Worm (Caenorhabditis elegans): ENCODE data around the gene Y41C4A.12.

Gene Y41C4A.12

DNA sequence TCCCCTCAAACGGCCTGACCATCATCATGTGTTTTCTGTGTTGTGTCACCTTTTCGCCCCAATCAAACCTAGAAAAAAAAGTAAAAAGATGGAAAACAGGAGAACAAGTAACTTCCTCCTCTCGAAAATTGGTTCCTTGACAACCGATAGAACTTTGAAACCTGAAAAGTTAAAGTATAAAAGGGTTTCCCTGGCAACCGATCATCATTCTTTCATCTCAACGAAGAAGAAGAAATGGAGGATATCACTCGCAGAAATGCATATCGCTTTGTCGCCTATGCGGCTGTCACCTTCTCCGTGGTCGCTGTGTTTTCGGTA, 22.8 kb downstream of the Y41C4A.12 start, which contains the start of gene col-95:
Gene col-95 (plus strand): TSS at position 219 of the 318 bp plus-strand sequence.
- TF ChIP-seq ceh-13 (GFP tag; optimal IDR thresholded peaks at IDR 0.05), result no peak
- no peak for TF ChIP-seq aly-1 (tag; optimal IDR thresholded peaks at IDR 0.05)
- no peak for TF ChIP-seq scrt-1 (GFP tag; IDR thresholded peaks at IDR 0.05)
- no peak for TF ChIP-seq hmg-4 (GFP tag; optimal IDR thresholded peaks at IDR 0.05)
- no peak for TF ChIP-seq pes-1 (GFP tag; IDR thresholded peaks at IDR 0.05)
- TF ChIP-seq hmbx-1 (tag; optimal IDR thresholded peaks at IDR 0.05), result no peak

DNA sequence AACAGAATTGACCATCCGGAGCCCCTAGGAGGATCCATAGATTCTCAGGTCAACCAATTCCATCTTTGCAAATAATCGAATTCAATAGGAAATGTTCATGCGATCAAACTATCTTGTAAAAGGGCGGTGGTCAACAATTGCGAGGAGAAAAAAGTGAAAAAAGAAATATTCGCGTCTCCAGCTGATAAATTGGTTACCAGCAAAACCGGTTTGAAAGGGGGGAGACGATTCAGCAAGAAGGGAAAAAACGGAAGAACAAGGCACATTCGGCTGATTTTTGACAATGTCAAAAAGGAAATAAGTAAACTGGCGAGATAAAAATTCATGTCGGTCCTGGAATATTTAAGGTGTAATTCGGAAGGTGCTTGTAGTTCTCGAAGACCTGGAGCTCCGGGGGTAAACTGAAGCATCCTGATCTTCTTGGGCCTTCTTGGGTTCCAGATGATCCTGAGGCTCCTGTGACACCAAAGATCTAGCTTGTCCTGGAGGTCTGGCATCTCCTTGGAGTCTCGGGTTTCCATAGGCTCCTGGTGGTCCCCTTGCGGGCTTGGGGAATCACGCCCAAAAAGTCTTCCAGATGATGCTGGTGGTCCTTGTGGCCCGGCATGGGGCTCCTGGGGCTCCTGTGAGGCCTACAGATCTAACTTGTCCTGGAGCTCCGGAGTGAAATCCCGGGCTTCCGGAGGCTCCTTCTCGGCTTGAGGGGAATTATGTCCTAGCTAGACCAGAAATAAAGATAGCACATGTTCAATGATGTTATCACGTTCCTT, 23.3 kb downstream of the Y41C4A.12 start:
- TF ChIP-seq B0310.2 (tag; optimal IDR thresholded peaks at IDR 0.05) (no peak), tbx-37 (GFP tag; conservative IDR thresholded peaks at IDR 0.05) (no peak), hmg-4 (GFP tag; optimal IDR thresholded peaks at IDR 0.05) (no peak), aly-1 (tag; optimal IDR thresholded peaks at IDR 0.05) (no peak), ceh-13 (GFP tag; optimal IDR thresholded peaks at IDR 0.05) (no peak), scrt-1 (GFP tag; IDR thresholded peaks at IDR 0.05) (no peak), pes-1 (GFP tag; IDR thresholded peaks at IDR 0.05) (no peak), ets-7 (tag; optimal IDR thresholded peaks at IDR 0.05) (no peak), flt-1 (GFP tag; IDR thresholded peaks at IDR 0.05) (no peak)

DNA sequence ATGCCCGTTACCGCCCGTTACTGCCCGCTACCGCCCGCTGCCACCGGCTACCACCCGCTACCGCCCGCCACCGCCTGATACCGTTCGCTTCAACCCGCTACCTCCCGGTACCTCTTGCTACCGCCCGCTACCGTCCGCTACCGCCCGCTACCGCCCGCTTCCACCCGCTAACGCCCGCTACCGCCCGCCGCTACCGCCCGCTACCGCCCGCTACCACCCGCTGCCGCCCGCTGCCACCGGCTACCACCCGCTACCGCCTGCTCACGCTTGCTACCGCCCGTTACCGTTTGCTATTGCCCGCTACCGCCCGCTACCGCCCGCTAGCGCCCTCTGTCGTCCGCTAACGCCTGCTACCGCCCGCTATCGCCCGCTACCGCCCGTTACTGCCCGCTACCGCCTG, 24.6 kb downstream of the Y41C4A.12 start:
- TF ChIP-seq B0310.2 (tag; optimal IDR thresholded peaks at IDR 0.05) (peak; percentile 13), tbx-11 (GFP tag; IDR thresholded peaks at IDR 0.05) (0 out of 2 replicates have a peak, but pooled peaks have one; percentile 16), pes-1 (GFP tag; IDR thresholded peaks at IDR 0.05) (no peak), tbx-37 (GFP tag; conservative IDR thresholded peaks at IDR 0.05) (no peak)

DNA sequence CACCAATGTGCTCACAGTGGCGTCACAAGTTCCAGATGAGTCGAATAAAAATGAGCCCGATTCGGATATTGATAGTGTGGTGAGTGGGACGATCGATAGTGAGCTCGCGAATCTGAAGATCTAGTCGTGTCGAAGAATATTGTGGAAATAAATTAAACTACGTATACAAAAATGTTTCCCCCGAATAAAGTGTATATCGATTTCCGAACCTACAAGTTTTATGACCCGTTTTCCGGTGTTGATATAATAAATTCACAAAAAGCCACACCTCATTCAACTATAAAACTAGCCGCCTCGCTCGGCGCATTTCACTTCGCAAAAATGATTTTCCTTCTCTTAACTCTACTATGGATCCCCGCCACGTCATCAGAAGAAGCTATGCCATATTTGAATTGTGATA, 26.5 kb downstream of the Y41C4A.12 start, which contains the start of gene pqn-84:
Gene pqn-84 (plus strand): TSS at position 301 of the 400 bp plus-strand sequence.
- TF ChIP-seq ceh-36 (tag; optimal IDR thresholded peaks at IDR 0.05) (no peak), flt-1 (GFP tag; IDR thresholded peaks at IDR 0.05) (no peak), tbx-11 (GFP tag; IDR thresholded peaks at IDR 0.05) (no peak), tbx-37 (GFP tag; conservative IDR thresholded peaks at IDR 0.05) (no peak), tra-4 (tag; optimal IDR thresholded peaks at IDR 0.05) (no peak), F13C5.2 (tag; optimal IDR thresholded peaks at IDR 0.05) (no peak), sea-1 (GFP tag; conservative IDR thresholded peaks at IDR 0.05) (no peak), B0310.2 (tag; optimal IDR thresholded peaks at IDR 0.05) (no peak), scrt-1 (GFP tag; IDR thresholded peaks at IDR 0.05) (no peak), ceh-13 (GFP tag; optimal IDR thresholded peaks at IDR 0.05) (no peak), aly-1 (tag; optimal IDR thresholded peaks at IDR 0.05) (no peak), pes-1 (GFP tag; IDR thresholded peaks at IDR 0.05) (no peak)

DNA sequence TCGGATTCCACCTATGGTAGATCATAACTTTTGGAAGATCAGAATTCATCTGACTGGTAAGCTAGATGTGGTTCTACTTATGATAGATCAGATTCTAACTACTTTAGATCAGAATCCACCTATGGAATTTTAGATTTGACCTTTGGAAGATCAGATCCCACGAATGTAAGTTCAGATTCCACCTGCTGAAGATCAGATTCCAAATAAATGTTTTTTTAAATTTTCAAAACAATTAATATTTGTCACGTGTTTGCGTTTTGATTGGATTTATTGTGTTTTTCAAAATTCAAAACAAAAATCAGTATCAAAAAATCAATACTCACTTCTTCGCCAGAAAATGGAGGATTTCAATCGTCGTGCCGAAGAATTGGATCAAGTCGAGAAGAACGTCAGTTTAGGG, 27.9 kb downstream of the Y41C4A.12 start, which contains the start of gene Y41C4A.7:
Gene Y41C4A.7 (plus strand): TSS at position 301 of the 400 bp plus-strand sequence.
- no peak for TF ChIP-seq tbx-11 (GFP tag; IDR thresholded peaks at IDR 0.05)
- TF ChIP-seq tbx-37 (GFP tag; conservative IDR thresholded peaks at IDR 0.05), result no peak
- no peak for TF ChIP-seq aly-1 (tag; optimal IDR thresholded peaks at IDR 0.05)
- no peak for TF ChIP-seq ceh-36 (tag; optimal IDR thresholded peaks at IDR 0.05)
- no peak for TF ChIP-seq hmg-4 (GFP tag; optimal IDR thresholded peaks at IDR 0.05)
- TF ChIP-seq pes-1 (GFP tag; IDR thresholded peaks at IDR 0.05), result no peak
- TF ChIP-seq flt-1 (GFP tag; IDR thresholded peaks at IDR 0.05), result no peak
- no peak for TF ChIP-seq ets-7 (tag; optimal IDR thresholded peaks at IDR 0.05)
- TF ChIP-seq ceh-13 (GFP tag; optimal IDR thresholded peaks at IDR 0.05), result no peak
- no peak for TF ChIP-seq F13C5.2 (tag; optimal IDR thresholded peaks at IDR 0.05)

DNA sequence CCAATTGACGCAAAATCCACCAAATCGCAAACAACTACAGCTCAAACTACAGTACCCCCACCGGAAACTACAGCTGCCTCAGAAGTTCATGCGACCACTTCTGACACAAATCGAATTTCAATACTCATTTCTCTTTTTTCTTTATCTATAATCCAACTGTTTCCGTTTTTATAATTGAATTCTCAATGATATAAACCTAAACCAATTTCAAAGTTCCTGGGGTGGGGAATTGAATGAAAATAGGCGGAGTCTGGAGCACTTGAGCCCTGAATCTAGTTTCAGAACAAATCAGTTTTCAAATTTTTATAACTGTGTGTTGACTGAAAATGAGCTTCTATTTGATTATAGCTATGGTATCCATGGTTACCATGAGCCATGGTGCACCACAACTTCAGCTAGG, 30.2 kb downstream of the Y41C4A.12 start, which contains the start of gene Y41C4A.6:
Gene Y41C4A.6 (plus strand): TSS at position 301 of the 400 bp plus-strand sequence.
- no peak for TF ChIP-seq hnd-1 (tag; optimal IDR thresholded peaks at IDR 0.05)
- TF ChIP-seq tra-4 (tag; optimal IDR thresholded peaks at IDR 0.05), result no peak
- no peak for TF ChIP-seq F13C5.2 (tag; optimal IDR thresholded peaks at IDR 0.05)
- TF ChIP-seq hmg-4 (GFP tag; optimal IDR thresholded peaks at IDR 0.05), result no peak
- no peak for TF ChIP-seq B0310.2 (tag; optimal IDR thresholded peaks at IDR 0.05)
- TF ChIP-seq ceh-36 (tag; optimal IDR thresholded peaks at IDR 0.05), result no peak
- TF ChIP-seq sea-1 (GFP tag; conservative IDR thresholded peaks at IDR 0.05), result no peak
- no peak for TF ChIP-seq aly-1 (tag; optimal IDR thresholded peaks at IDR 0.05)
- no peak for TF ChIP-seq scrt-1 (GFP tag; IDR thresholded peaks at IDR 0.05)
- no peak for TF ChIP-seq ets-7 (tag; optimal IDR thresholded peaks at IDR 0.05)
- TF ChIP-seq tbx-11 (GFP tag; IDR thresholded peaks at IDR 0.05), result no peak

DNA sequence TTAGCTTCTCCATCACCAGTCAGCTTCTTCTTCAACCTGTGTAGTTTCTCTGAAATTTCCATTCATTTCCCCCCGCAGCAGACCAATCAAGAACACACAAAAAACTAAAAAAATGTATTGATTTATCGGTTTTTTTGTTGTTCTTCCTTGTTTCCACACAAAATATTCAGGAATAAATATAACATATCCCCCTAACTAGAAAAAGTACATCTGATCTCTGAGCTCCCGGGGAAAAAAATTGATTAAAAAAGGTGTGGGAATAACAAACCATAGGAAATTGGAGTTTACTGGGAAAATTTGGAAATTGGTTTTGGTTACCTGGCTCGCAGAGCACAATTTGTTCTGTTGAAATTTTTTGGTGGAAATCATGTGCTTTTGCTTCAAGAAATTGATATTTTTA, 31.5 kb downstream of the Y41C4A.12 start, which contains the start of gene Y41C4A.22:
Gene Y41C4A.22 (plus strand): TSS at position 301 of the 400 bp plus-strand sequence.
- TF ChIP-seq sea-1 (GFP tag; conservative IDR thresholded peaks at IDR 0.05) (no peak), B0310.2 (tag; optimal IDR thresholded peaks at IDR 0.05) (no peak), pes-1 (GFP tag; IDR thresholded peaks at IDR 0.05) (no peak), tra-4 (tag; optimal IDR thresholded peaks at IDR 0.05) (no peak), tbx-37 (GFP tag; conservative IDR thresholded peaks at IDR 0.05) (no peak), aly-1 (tag; optimal IDR thresholded peaks at IDR 0.05) (no peak)

DNA sequence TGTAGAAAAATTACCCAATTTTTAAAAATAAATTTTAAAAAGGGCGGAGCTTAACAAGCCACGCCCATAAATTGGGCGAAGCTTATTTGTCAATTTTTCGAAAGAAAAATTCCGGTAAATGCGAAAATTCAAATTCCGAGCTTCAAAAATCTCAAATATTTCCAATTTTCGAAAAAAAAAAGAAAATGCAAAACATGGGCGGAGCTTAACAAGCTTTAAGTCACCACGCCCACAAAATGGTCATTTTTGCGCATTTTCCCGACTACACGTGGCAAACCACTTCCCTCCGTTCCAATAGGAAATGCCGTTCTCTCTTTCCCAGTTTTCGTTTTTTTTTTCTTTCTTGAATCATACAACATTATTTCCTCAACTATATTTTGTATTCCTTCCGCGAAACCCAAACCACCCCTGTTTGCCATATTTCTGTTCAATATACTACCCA, 32.0 kb downstream of the Y41C4A.12 start:
- TF ChIP-seq sea-1 (GFP tag; conservative IDR thresholded peaks at IDR 0.05), result no peak
- 0 out of 2 replicates have a peak, but pooled peaks have one; percentile 9 for TF ChIP-seq scrt-1 (GFP tag; IDR thresholded peaks at IDR 0.05)
